Worm (Caenorhabditis elegans): ENCODE results near the gene T12G3.6.

ce11 chrIV:11986407-11986806 is 44.7 kb downstream of the T12G3.6 start:
- TF ChIP-seq F22D6.2 (tag; optimal IDR thresholded peaks at IDR 0.05) (no peak), D2030.7 (GFP tag; IDR thresholded peaks at IDR 0.05) (no peak), snpc-4 (GFP tag; optimal IDR thresholded peaks at IDR 0.05) (no peak), snpc-4 (tag; optimal IDR thresholded peaks at IDR 0.05) (no peak), ama-1 (optimal IDR thresholded peaks at IDR 0.05) (no peak), ama-1 (GFP tag; optimal IDR thresholded peaks at IDR 0.05) (no peak), ets-4 (GFP tag; optimal IDR thresholded peaks at IDR 0.05) (no peak), pha-4 (tag; optimal IDR thresholded peaks at IDR 0.05) (no peak), F37B4.10 (GFP tag; IDR thresholded peaks at IDR 0.05) (no peak), ztf-18 (tag; optimal IDR thresholded peaks at IDR 0.05) (no peak), nhr-80 (tag; optimal IDR thresholded peaks at IDR 0.05) (no peak)
